Worm (Caenorhabditis elegans) whole organism, L2 larva: ENCODE data around the gene ehbp-1.

Experiments
- ZK546.5 ChIP-seq: sonication (generic microtip); optimal IDR thresholded peaks from 2 replicates; lab custom pipeline; 2017; ENCODE audit warnings: missing biosample characterization, missing genetic modification characterization
- zag-1 ChIP-seq: fragments of 150-350 bp; optimal IDR thresholded peaks from 2 replicates; lab custom pipeline; 2014; ENCODE audit warnings: missing biosample characterization, missing genetic modification characterization

ce11 chrV:9545238-9545709, 5.2 kb upstream of the ehbp-1 start, which contains the start of the genes his-35 and his-41:
- TF ChIP-seq ZK546.5 (no peak), zag-1 (tag; lab: Kevin White, UChicago) (no peak)
